ENCODE assay signal across 1 fruit fly cellular context in genomic region chrX:12462936-12463558, dm6.
TF ChIP-seq lines count a peak whose summit lies in the region.

Gene Rab40 (minus strand): TSS chrX:12463112.
Gene CG42258 (plus strand): TSS chrX:12463528.

TF ChIP-seq in whole organism, embryonic, 481 proteins besides CTCF, POLR2A, EP300 and RAD21 (continued from another document and continues in another):
- TF ChIP-seq ssp (GFP tag; IDR thresholded peaks at IDR 0.05; lab: Robert Waterston, UW): peak; percentile 32; the same call in 1 of the 2 replicates
- TF ChIP-seq kni (GFP tag; optimal IDR thresholded peaks at IDR 0.05; lab: Kevin White, UChicago): peak; percentile 8
- TF ChIP-seq emc (GFP tag; optimal IDR thresholded peaks at IDR 0.05; lab: Kevin White, UChicago): no peak
- TF ChIP-seq CG14014 (GFP tag; IDR thresholded peaks at IDR 0.05; lab: Robert Waterston, UW): peak; percentile 20; the same call in 1 of the 2 replicates
- TF ChIP-seq CG13894 (tag; optimal IDR thresholded peaks at IDR 0.05; lab: Kevin White, UChicago): peak; percentile 32
- peak; percentile 47 for TF ChIP-seq Rfx (GFP tag; IDR thresholded peaks at IDR 0.05; lab: Robert Waterston, UW)
- TF ChIP-seq Atf3 (GFP tag; optimal IDR thresholded peaks at IDR 0.05; lab: Kevin White, UChicago): peak; percentile 33
- peak; percentile 54 for TF ChIP-seq CG12104 (GFP tag; optimal IDR thresholded peaks at IDR 0.05; lab: Kevin White, UChicago)
- peak; percentile 80 for TF ChIP-seq CG17361 (GFP tag; IDR thresholded peaks at IDR 0.05; lab: Robert Waterston, UW)
- TF ChIP-seq CG9609 (GFP tag; optimal IDR thresholded peaks at IDR 0.05; lab: Kevin White, UChicago): peak; percentile 29
- TF ChIP-seq CG10209 (GFP tag; optimal IDR thresholded peaks at IDR 0.05; lab: Kevin White, UChicago): peak; percentile 48
- TF ChIP-seq CG14441 (GFP tag; IDR thresholded peaks at IDR 0.05; lab: Robert Waterston, UW): peak; percentile 21; the same call in 1 of the 2 replicates
- peak; percentile 90 for TF ChIP-seq Sry-δ (GFP tag; optimal IDR thresholded peaks at IDR 0.05; lab: Kevin White, UChicago)
- peak; percentile 30 for TF ChIP-seq ind (GFP tag; optimal IDR thresholded peaks at IDR 0.05; lab: Kevin White, UChicago)
- TF ChIP-seq NC2α (GFP tag; optimal IDR thresholded peaks at IDR 0.05; lab: Kevin White, UChicago): no peak
- TF ChIP-seq crp (GFP tag; optimal IDR thresholded peaks at IDR 0.05; lab: Kevin White, UChicago): no peak
- TF ChIP-seq CG11504 (tag; optimal IDR thresholded peaks at IDR 0.05; lab: Kevin White, UChicago): peak; percentile 43
- TF ChIP-seq CG17568 (GFP tag; optimal IDR thresholded peaks at IDR 0.05; lab: Kevin White, UChicago): no peak
- TF ChIP-seq CG12659 (GFP tag; optimal IDR thresholded peaks at IDR 0.05; lab: Kevin White, UChicago): peak; percentile 51
- TF ChIP-seq pum (GFP tag; optimal IDR thresholded peaks at IDR 0.05; lab: Kevin White, UChicago): peak; percentile 56
- no peak; the same call in 1 of the 2 replicates for TF ChIP-seq wor (GFP tag; IDR thresholded peaks at IDR 0.05; lab: Robert Waterston, UW)
- TF ChIP-seq dimm (GFP tag; IDR thresholded peaks at IDR 0.05; lab: Robert Waterston, UW): no peak
- TF ChIP-seq CG5245 (GFP tag; optimal IDR thresholded peaks at IDR 0.05; lab: Kevin White, UChicago): peak; percentile 21
- TF ChIP-seq bbx (GFP tag; IDR thresholded peaks at IDR 0.05; lab: Robert Waterston, UW; ENCODE audit: partially characterized antibody): peak; percentile 47
- peak; percentile 84 for TF ChIP-seq BEAF-32 (GFP tag; optimal IDR thresholded peaks at IDR 0.05; lab: Kevin White, UChicago)
- TF ChIP-seq Mad (GFP tag; optimal IDR thresholded peaks at IDR 0.05; lab: Kevin White, UChicago): peak; percentile 9
- peak; percentile 29 for TF ChIP-seq CG18599 (GFP tag; optimal IDR thresholded peaks at IDR 0.05; lab: Kevin White, UChicago)
- peak; percentile 38; the same call in 2 of the 3 replicates for TF ChIP-seq CG14860 (GFP tag; IDR thresholded peaks at IDR 0.05; lab: Robert Waterston, UW; ENCODE audit: partially characterized antibody)
- TF ChIP-seq chn (GFP tag; optimal IDR thresholded peaks at IDR 0.05; lab: Kevin White, UChicago): peak; percentile 46
- 0 out of 3 replicates have a peak, but pooled peaks have one; percentile 43 for TF ChIP-seq Optix (GFP tag; IDR thresholded peaks at IDR 0.05; lab: Robert Waterston, UW)
- TF ChIP-seq CG1602 (GFP tag; optimal IDR thresholded peaks at IDR 0.05; lab: Kevin White, UChicago): peak; percentile 16
- peak; percentile 35 for TF ChIP-seq CG2678 (tag; optimal IDR thresholded peaks at IDR 0.05; lab: Kevin White, UChicago)
- TF ChIP-seq CG11456 (GFP tag; IDR thresholded peaks at IDR 0.05; lab: Robert Waterston, UW): peak; percentile 20; the same call in 2 of the 3 replicates
- TF ChIP-seq lilli (GFP tag; optimal IDR thresholded peaks at IDR 0.05; lab: Kevin White, UChicago): peak; percentile 69
- TF ChIP-seq Sox100B (GFP tag; optimal IDR thresholded peaks at IDR 0.05; lab: Kevin White, UChicago): peak; percentile 28
- peak; percentile 36; the same call in 1 of the 3 replicates for TF ChIP-seq zfh1 (GFP tag; IDR thresholded peaks at IDR 0.05; lab: Robert Waterston, UW)
- TF ChIP-seq maf-S (GFP tag; optimal IDR thresholded peaks at IDR 0.05; lab: Kevin White, UChicago): no peak
- TF ChIP-seq Hr51 (GFP tag; optimal IDR thresholded peaks at IDR 0.05; lab: Kevin White, UChicago): peak; percentile 11 to 36
- TF ChIP-seq vfl (GFP tag; optimal IDR thresholded peaks at IDR 0.05; lab: Kevin White, UChicago): peak; percentile 22
- peak; percentile 50; the same call in 1 of the 3 replicates for TF ChIP-seq dysf (GFP tag; IDR thresholded peaks at IDR 0.05; lab: Robert Waterston, UW)
- TF ChIP-seq pan (optimal IDR thresholded peaks at IDR 0.05; lab: Kevin White, UChicago): no peak
- peak in 1 of 2 experiments; percentile 47 for TF ChIP-seq pan (GFP tag; optimal IDR thresholded peaks at IDR 0.05 in 1 of 2, IDR thresholded peaks at IDR 0.05 in 1 of 2)
- TF ChIP-seq ERR (GFP tag; optimal IDR thresholded peaks at IDR 0.05; lab: Kevin White, UChicago): no peak
- TF ChIP-seq Antp (GFP tag; optimal IDR thresholded peaks at IDR 0.05; lab: Kevin White, UChicago): peak; percentile 30
- no peak for TF ChIP-seq Deaf1 (tag; optimal IDR thresholded peaks at IDR 0.05; lab: Kevin White, UChicago)
- peak; percentile 21 for TF ChIP-seq fd96Cb (tag; optimal IDR thresholded peaks at IDR 0.05; lab: Kevin White, UChicago)
- peak; percentile 73; the same call in 2 of the 3 replicates for TF ChIP-seq knrl (GFP tag; IDR thresholded peaks at IDR 0.05; lab: Robert Waterston, UW; ENCODE audit: partially characterized antibody)
- peak; percentile 45 for TF ChIP-seq CG2712 (tag; optimal IDR thresholded peaks at IDR 0.05; lab: Kevin White, UChicago)
- TF ChIP-seq Scr (GFP tag; IDR thresholded peaks at IDR 0.05; lab: Robert Waterston, UW; ENCODE audit: partially characterized antibody): peak; percentile 73
- peak; percentile 31 for TF ChIP-seq Nf-YC (tag; optimal IDR thresholded peaks at IDR 0.05; lab: Kevin White, UChicago)
- TF ChIP-seq Bteb2 (GFP tag; optimal IDR thresholded peaks at IDR 0.05; lab: Kevin White, UChicago): peak; percentile 22
- TF ChIP-seq CG7928 (GFP tag; optimal IDR thresholded peaks at IDR 0.05; lab: Kevin White, UChicago): peak; percentile 61
- TF ChIP-seq croc (GFP tag; conservative IDR thresholded peaks at IDR 0.05; lab: Robert Waterston, UW): no peak
- 0 out of 2 replicates have a peak, but pooled peaks have one; percentile 7 for TF ChIP-seq cas (GFP tag; IDR thresholded peaks at IDR 0.05; lab: Robert Waterston, UW)
- peak; percentile 66 for TF ChIP-seq pho (GFP tag; optimal IDR thresholded peaks at IDR 0.05; lab: Kevin White, UChicago)
- 0 out of 2 replicates have a peak, but pooled peaks have one; percentile 12 for TF ChIP-seq CG11247 (GFP tag; IDR thresholded peaks at IDR 0.05; lab: Robert Waterston, UW)
- peak; percentile 49 to 51 for TF ChIP-seq Pdp1 (GFP tag; optimal IDR thresholded peaks at IDR 0.05; lab: Kevin White, UChicago)
- peak; percentile 36 for TF ChIP-seq CG7839 (tag; optimal IDR thresholded peaks at IDR 0.05; lab: Kevin White, UChicago)
- no peak for TF ChIP-seq chinmo (GFP tag; IDR thresholded peaks at IDR 0.05; lab: Robert Waterston, UW; ENCODE audit: partially characterized antibody)
- TF ChIP-seq CG12071 (GFP tag; optimal IDR thresholded peaks at IDR 0.05; lab: Kevin White, UChicago): no peak
- peak; percentile 82 for TF ChIP-seq Ets65A (GFP tag; lab: Kevin White, UChicago)
- TF ChIP-seq BtbVII (GFP tag; optimal IDR thresholded peaks at IDR 0.05; lab: Kevin White, UChicago): peak; percentile 5
- TF ChIP-seq phol (tag; optimal IDR thresholded peaks at IDR 0.05; lab: Kevin White, UChicago): peak; percentile 56
- TF ChIP-seq CG10267 (tag; optimal IDR thresholded peaks at IDR 0.05; lab: Kevin White, UChicago): peak; percentile 79
- peak; percentile 24 for TF ChIP-seq CG16863 (GFP tag; optimal IDR thresholded peaks at IDR 0.05; lab: Kevin White, UChicago)
- TF ChIP-seq dmrt11E (tag; optimal IDR thresholded peaks at IDR 0.05; lab: Kevin White, UChicago): peak; percentile 28
- no peak for TF ChIP-seq CG11085 (GFP tag; IDR thresholded peaks at IDR 0.05; lab: Robert Waterston, UW)
- TF ChIP-seq az2 (GFP tag; optimal IDR thresholded peaks at IDR 0.05; lab: Kevin White, UChicago): peak; percentile 36
- peak; percentile 85 for TF ChIP-seq Med (GFP tag; lab: Kevin White, UChicago)
- peak; percentile 41 for TF ChIP-seq Abd-B (GFP tag; optimal IDR thresholded peaks at IDR 0.05; lab: Kevin White, UChicago)
- peak; percentile 38; the same call in 1 of the 4 replicates for TF ChIP-seq Gug (GFP tag; IDR thresholded peaks at IDR 0.05; lab: Robert Waterston, UW)
- TF ChIP-seq zf30C (GFP tag; optimal IDR thresholded peaks at IDR 0.05; lab: Kevin White, UChicago): no peak
- TF ChIP-seq CG10654 (GFP tag; optimal IDR thresholded peaks at IDR 0.05; lab: Kevin White, UChicago): peak; percentile 19
- peak; percentile 56 for TF ChIP-seq CG6791 (GFP tag; IDR thresholded peaks at IDR 0.05; lab: Robert Waterston, UW; ENCODE audit: partially characterized antibody)
- TF ChIP-seq Trl (optimal IDR thresholded peaks at IDR 0.05; lab: Kevin White, UChicago): no peak
- peak; percentile 1 for TF ChIP-seq Trl (GFP tag; optimal IDR thresholded peaks at IDR 0.05; lab: Kevin White, UChicago)
- TF ChIP-seq CG11695 (GFP tag; IDR thresholded peaks at IDR 0.05; lab: Robert Waterston, UW): 0 out of 3 replicates have a peak, but pooled peaks have one; percentile 34
- peak; percentile 21 for TF ChIP-seq Dip3 (GFP tag; optimal IDR thresholded peaks at IDR 0.05; lab: Kevin White, UChicago)
- peak; percentile 40 for TF ChIP-seq CG13424 (tag; optimal IDR thresholded peaks at IDR 0.05; lab: Kevin White, UChicago)
- peak; percentile 40 for TF ChIP-seq lbe (GFP tag; optimal IDR thresholded peaks at IDR 0.05; lab: Kevin White, UChicago)
- no peak for TF ChIP-seq prd (optimal IDR thresholded peaks at IDR 0.05; lab: Kevin White, UChicago)
- TF ChIP-seq prd (GFP tag; IDR thresholded peaks at IDR 0.05; lab: Robert Waterston, UW): peak; percentile 37; the same call in 2 of the 3 replicates
- peak; percentile 17 for TF ChIP-seq CG8089 (GFP tag; optimal IDR thresholded peaks at IDR 0.05; lab: Kevin White, UChicago)
- peak; percentile 48; the same call in 1 of the 2 replicates for TF ChIP-seq CG9215 (GFP tag; IDR thresholded peaks at IDR 0.05; lab: Robert Waterston, UW)
- TF ChIP-seq CG9437 (GFP tag; optimal IDR thresholded peaks at IDR 0.05; lab: Kevin White, UChicago): peak; percentile 43
- peak; percentile 71; the same call in 2 of the 4 replicates for TF ChIP-seq Dll (GFP tag; IDR thresholded peaks at IDR 0.05; lab: Robert Waterston, UW; ENCODE audit: partially characterized antibody)
- TF ChIP-seq Dp (GFP tag; optimal IDR thresholded peaks at IDR 0.05; lab: Kevin White, UChicago): no peak
- peak; percentile 31 for TF ChIP-seq YL-1 (GFP tag; optimal IDR thresholded peaks at IDR 0.05; lab: Kevin White, UChicago)
- TF ChIP-seq Nf-YA (GFP tag; IDR thresholded peaks at IDR 0.05; lab: Robert Waterston, UW): no peak
- TF ChIP-seq MBD-R2 (GFP tag; IDR thresholded peaks at IDR 0.05; lab: Robert Waterston, UW): no peak; the same call in none of the 2 replicates
- TF ChIP-seq sna (GFP tag; IDR thresholded peaks at IDR 0.05; lab: Robert Waterston, UW; ENCODE audit: partially characterized antibody): peak; percentile 44; the same call in 1 of the 2 replicates
- peak; percentile 40 for TF ChIP-seq CG18476 (GFP tag; optimal IDR thresholded peaks at IDR 0.05; lab: Kevin White, UChicago)
- peak; percentile 55 for TF ChIP-seq CG18262 (tag; optimal IDR thresholded peaks at IDR 0.05; lab: Kevin White, UChicago)
- TF ChIP-seq Blimp-1 (GFP tag; optimal IDR thresholded peaks at IDR 0.05; lab: Kevin White, UChicago): peak; percentile 0
- peak; percentile 65 for TF ChIP-seq CG13287 (GFP tag; IDR thresholded peaks at IDR 0.05; lab: Robert Waterston, UW; ENCODE audit: partially characterized antibody)
- TF ChIP-seq CG15269 (tag; optimal IDR thresholded peaks at IDR 0.05; lab: Kevin White, UChicago): peak; percentile 35
- TF ChIP-seq eve (GFP tag; optimal IDR thresholded peaks at IDR 0.05; lab: Kevin White, UChicago): peak in 1 of 2 experiments; percentile 27
- no peak for TF ChIP-seq Ada2b (GFP tag; IDR thresholded peaks at IDR 0.05; lab: Robert Waterston, UW)
- TF ChIP-seq dati (GFP tag; IDR thresholded peaks at IDR 0.05; lab: Robert Waterston, UW): no peak
- peak; percentile 77 for TF ChIP-seq CG14710 (tag; optimal IDR thresholded peaks at IDR 0.05; lab: Kevin White, UChicago)
- TF ChIP-seq CG13624 (GFP tag; optimal IDR thresholded peaks at IDR 0.05; lab: Kevin White, UChicago): peak; percentile 61
- TF ChIP-seq lab (GFP tag; optimal IDR thresholded peaks at IDR 0.05; lab: Kevin White, UChicago): peak; percentile 43
- peak; percentile 37; the same call in 1 of the 2 replicates for TF ChIP-seq CG31441 (GFP tag; IDR thresholded peaks at IDR 0.05; lab: Robert Waterston, UW)
- TF ChIP-seq CG13775 (GFP tag; optimal IDR thresholded peaks at IDR 0.05; lab: Kevin White, UChicago): peak; percentile 33
- TF ChIP-seq Kr (GFP tag; optimal IDR thresholded peaks at IDR 0.05; lab: Kevin White, UChicago): no peak
- peak; percentile 16 for TF ChIP-seq Side (GFP tag; optimal IDR thresholded peaks at IDR 0.05; lab: Kevin White, UChicago)
- TF ChIP-seq ab (GFP tag; optimal IDR thresholded peaks at IDR 0.05; lab: Kevin White, UChicago): no peak
- TF ChIP-seq dmrt99B (tag; optimal IDR thresholded peaks at IDR 0.05; lab: Kevin White, UChicago): peak; percentile 24
- TF ChIP-seq CG9727 (GFP tag; optimal IDR thresholded peaks at IDR 0.05; lab: Kevin White, UChicago): peak; percentile 63
- TF ChIP-seq CG8290 (GFP tag; optimal IDR thresholded peaks at IDR 0.05; lab: Kevin White, UChicago): peak; percentile 25
- TF ChIP-seq CG8290 (tag; optimal IDR thresholded peaks at IDR 0.05; lab: Kevin White, UChicago): peak in 1 of 2 experiments; percentile 56
- peak; percentile 60 for TF ChIP-seq CoRest (tag; optimal IDR thresholded peaks at IDR 0.05; lab: Kevin White, UChicago)
- peak; percentile 23 for TF ChIP-seq CG16815 (GFP tag; optimal IDR thresholded peaks at IDR 0.05; lab: Kevin White, UChicago)
- TF ChIP-seq Hmx (GFP tag; optimal IDR thresholded peaks at IDR 0.05; lab: Kevin White, UChicago): peak; percentile 3
- TF ChIP-seq CG6254 (GFP tag; optimal IDR thresholded peaks at IDR 0.05; lab: Kevin White, UChicago): no peak
- TF ChIP-seq nerfin-1 (tag; optimal IDR thresholded peaks at IDR 0.05; lab: Kevin White, UChicago): no peak
- TF ChIP-seq nmo (GFP tag; optimal IDR thresholded peaks at IDR 0.05; lab: Kevin White, UChicago): peak; percentile 48
- TF ChIP-seq row (GFP tag; IDR thresholded peaks at IDR 0.05; lab: Robert Waterston, UW): peak; percentile 72
- peak; percentile 26 for TF ChIP-seq Atf-2 (GFP tag; optimal IDR thresholded peaks at IDR 0.05; lab: Kevin White, UChicago)
- TF ChIP-seq odd (GFP tag; optimal IDR thresholded peaks at IDR 0.05; lab: Kevin White, UChicago): no peak
- TF ChIP-seq crol (GFP tag; IDR thresholded peaks at IDR 0.05; lab: Robert Waterston, UW): no peak
- TF ChIP-seq E2f1 (GFP tag; IDR thresholded peaks at IDR 0.05; lab: Robert Waterston, UW): no peak
- peak; percentile 31; the same call in 1 of the 2 replicates for TF ChIP-seq CG6689 (GFP tag; IDR thresholded peaks at IDR 0.05; lab: Robert Waterston, UW)
- peak; percentile 57 for TF ChIP-seq CG5180 (GFP tag; optimal IDR thresholded peaks at IDR 0.05; lab: Kevin White, UChicago)
- TF ChIP-seq grau (tag; optimal IDR thresholded peaks at IDR 0.05; lab: Kevin White, UChicago): peak; percentile 33
- peak in 1 of 2 experiments; percentile 60 for TF ChIP-seq chif (GFP tag; optimal IDR thresholded peaks at IDR 0.05; lab: Kevin White, UChicago)
